Worm (Caenorhabditis elegans) whole organism, L4/young adult: ENCODE measurements around the gene ZK418.10.
"Not testable (repeated sequence)": the region's sequence is repeated elsewhere in the genome, so short reads cannot be mapped to it uniquely, and the experiment has no call there.

Experiments
- W03F9.2 ChIP-seq: fragments of 150-350 bp; optimal IDR thresholded peaks from 2 replicates; lab custom pipeline; 2014; ENCODE audit warnings: missing biosample characterization, missing genetic modification characterization
- dao-5 ChIP-seq: sonication (generic microtip); optimal IDR thresholded peaks from 2 replicates; lab custom pipeline; 2016; ENCODE audit warnings: missing genotype, missing genetic modification characterization, moderate library complexity, missing compliant biosample characterization
- him-1 ChIP-seq: sonication (generic microtip); optimal IDR thresholded peaks from 2 replicates; lab custom pipeline; 2016; ENCODE audit warnings: missing genotype, missing genetic modification reagents, missing genetic modification characterization, missing compliant biosample characterization

ZK418.10 gene

ce11 chrIII:7090545-7090944, at the start of gene ZK418.10:
Gene ZK418.10 (minus strand): TSS chrIII:7090692.
- TF ChIP-seq him-1 (tag; lab: Kevin White, UChicago) (no peak), dao-5 (tag; lab: Kevin White, UChicago) (no peak), W03F9.2 (tag; lab: Kevin White, UChicago) (no peak)

ce11 chrIII:7138178-7138577, 47.7 kb upstream of the ZK418.10 start, which contains the start of gene B0280.11:
Gene B0280.11 (minus strand): TSS chrIII:7138278.
- TF ChIP-seq W03F9.2 (tag; lab: Kevin White, UChicago) = no peak
- TF ChIP-seq dao-5 (tag; lab: Kevin White, UChicago) = no peak
- TF ChIP-seq him-1 (tag; lab: Kevin White, UChicago) = no peak

- no peak for TF ChIP-seq W03F9.2 (tag; lab: Kevin White, UChicago)
- TF ChIP-seq him-1 (tag; lab: Kevin White, UChicago) = no peak
- TF ChIP-seq dao-5 (tag; lab: Kevin White, UChicago) = no peak
These were observed 45.5 kb upstream of the ZK418.10 start, which contains the start of gene B0280.17 for ce11 chrIII:7136015-7136414. Gene B0280.17 (minus strand): TSS chrIII:7136115.

- TF ChIP-seq dao-5 (tag; lab: Kevin White, UChicago) = no peak
- TF ChIP-seq him-1 (tag; lab: Kevin White, UChicago) = no peak
- TF ChIP-seq W03F9.2 (tag; lab: Kevin White, UChicago) = no peak
These were observed 43.1 kb upstream of the ZK418.10 start, which contains the start of the genes pot-1 and ggtb-1 for ce11 chrIII:7133559-7133958. Gene pot-1 (minus strand): TSS chrIII:7133678. Gene ggtb-1 (plus strand): TSS chrIII:7133766.

- not testable (repeated sequence) for TF ChIP-seq him-1, dao-5, W03F9.2 (tag; lab: Kevin White, UChicago)
These were observed 38.1 kb upstream of the ZK418.10 start, which contains the start of gene viro-2 for ce11 chrIII:7128601-7129000. Gene viro-2 (plus strand): TSS chrIII:7128901.

ce11 chrIII:7124364-7124763, 33.9 kb upstream of the ZK418.10 start, which contains the start of gene B0280.2:
Gene B0280.2 (plus strand): TSS chrIII:7124664.
- TF ChIP-seq him-1 (tag; lab: Kevin White, UChicago) (no peak), W03F9.2 (tag; lab: Kevin White, UChicago) (no peak), dao-5 (tag; lab: Kevin White, UChicago) (no peak)

ce11 chrIII:7122860-7123259, 32.4 kb upstream of the ZK418.10 start, which contains the start of the genes B0280.9 and rpia-1:
Gene B0280.9 (minus strand): TSS chrIII:7122895.
Gene rpia-1 (plus strand): TSS chrIII:7123128.
- TF ChIP-seq W03F9.2 (tag; lab: Kevin White, UChicago) (peak; percentile 59), him-1 (tag; lab: Kevin White, UChicago) (no peak)

- TF ChIP-seq W03F9.2 (tag; lab: Kevin White, UChicago) (no peak), dao-5 (tag; lab: Kevin White, UChicago) (no peak), him-1 (tag; lab: Kevin White, UChicago) (no peak)
These were observed 30.0 kb upstream of the ZK418.10 start for ce11 chrIII:7120477-7120876.

ce11 chrIII:7116615-7117252, 26.2 kb upstream of the ZK418.10 start:
- no peak for TF ChIP-seq dao-5 (tag; lab: Kevin White, UChicago)
- TF ChIP-seq him-1 (tag; lab: Kevin White, UChicago) = no peak
- peak; percentile 56 for TF ChIP-seq W03F9.2 (tag; lab: Kevin White, UChicago)

- TF ChIP-seq dao-5 (tag; lab: Kevin White, UChicago) = no peak
- TF ChIP-seq him-1 (tag; lab: Kevin White, UChicago) = no peak
- TF ChIP-seq W03F9.2 (tag; lab: Kevin White, UChicago) = no peak
These were observed 24.5 kb upstream of the ZK418.10 start, which contains the start of gene nhr-10 for ce11 chrIII:7114952-7115488. Gene nhr-10 (minus strand): TSS chrIII:7115438.

ce11 chrIII:7112285-7112684, 21.8 kb upstream of the ZK418.10 start:
- TF ChIP-seq him-1 (tag; lab: Kevin White, UChicago) (no peak), W03F9.2 (tag; lab: Kevin White, UChicago) (no peak), dao-5 (tag; lab: Kevin White, UChicago) (no peak)

- TF ChIP-seq W03F9.2 (tag; lab: Kevin White, UChicago) (no peak), him-1 (tag; lab: Kevin White, UChicago) (no peak), dao-5 (tag; lab: Kevin White, UChicago) (no peak)
These were observed 21.3 kb upstream of the ZK418.10 start, which contains the start of gene B0280.7 for ce11 chrIII:7111793-7112192. Gene B0280.7 (minus strand): TSS chrIII:7111893.

- TF ChIP-seq him-1 (tag; lab: Kevin White, UChicago) (no peak), dao-5 (tag; lab: Kevin White, UChicago) (no peak), W03F9.2 (tag; lab: Kevin White, UChicago) (no peak)
These were observed 17.5 kb upstream of the ZK418.10 start, which contains the start of gene odd-1 for ce11 chrIII:7107965-7108364. Gene odd-1 (plus strand): TSS chrIII:7108313.
